Worm (Caenorhabditis elegans) whole organism, L4 larva: ENCODE measurements around the gene Y69E1A.4.
A peak's percentile ranks its signal among the peaks of the same experiment; 100 is the strongest.

Experiments
- F10B5.3 ChIP-seq: sonication (generic microtip); optimal IDR thresholded peaks from 2 replicates; lab custom pipeline; 2016; ENCODE audit warnings: mild to moderate bottlenecking, missing genetic modification characterization, missing compliant biosample characterization
- F26F4.8 ChIP-seq: fragments of 200-800 bp; sonication (Bioruptor generic); conservative IDR thresholded peaks from 2 replicates; pipeline ENCODE4 v1.3.6; 2022; ENCODE audit warnings: missing genetic modification characterization, missing compliant biosample characterization
- F37D6.2 ChIP-seq: sonication (generic microtip); optimal IDR thresholded peaks from 2 replicates; lab custom pipeline; 2016; ENCODE audit warnings: mild to moderate bottlenecking, missing genetic modification characterization, missing compliant biosample characterization
- F49E8.2 ChIP-seq: sonication (generic microtip); optimal IDR thresholded peaks from 2 replicates; lab custom pipeline; 2016; ENCODE audit warnings: missing compliant biosample characterization, mild to moderate bottlenecking, missing genetic modification characterization, borderline replicate concordance
- R02D3.7 ChIP-seq: fragments of 150-350 bp; sonication (generic microtip); optimal IDR thresholded peaks from 3 replicates; lab custom pipeline; 2014; ENCODE audit warnings: missing biosample characterization, missing genetic modification characterization
- T26A8.4 ChIP-seq: fragments of 200-800 bp; sonication (Bioruptor generic); IDR thresholded peaks from 2 replicates; pipeline ENCODE4 v1.3.6; 2022; ENCODE audit warnings: missing genetic modification characterization, missing compliant biosample characterization
- Y105C5A.15 ChIP-seq: fragments of 200-800 bp; sonication (Bioruptor generic); IDR thresholded peaks from 2 replicates; pipeline ENCODE4 v1.3.6; 2022; ENCODE audit warnings: missing genetic modification characterization, missing compliant biosample characterization
- aha-1 ChIP-seq: fragments of 150-350 bp; peaks from one replicate; lab custom pipeline; 2014; ENCODE audit warnings: missing biosample characterization, missing genetic modification characterization
- arid-1 ChIP-seq: fragments of 200-800 bp; sonication (Bioruptor generic); conservative IDR thresholded peaks from 2 replicates; pipeline ENCODE4 v1.3.6; 2022; ENCODE audit warnings: missing genetic modification reagents, missing genetic modification characterization, missing compliant biosample characterization
- ceh-28 ChIP-seq: fragments of 150-350 bp; optimal IDR thresholded peaks from 2 replicates; lab custom pipeline; 2014; ENCODE audit warnings: missing biosample characterization, missing genetic modification reagents, missing genetic modification characterization
- ceh-32 ChIP-seq: sonication (generic microtip); optimal IDR thresholded peaks from 2 replicates; lab custom pipeline; 2016; ENCODE audit warnings: mild to moderate bottlenecking, missing genetic modification characterization, missing compliant biosample characterization; ENCODE audit not compliant: poor library complexity
- ceh-82 ChIP-seq: sonication (generic microtip); optimal IDR thresholded peaks from 2 replicates; lab custom pipeline; 2017; ENCODE audit warnings: missing biosample characterization, missing genetic modification characterization
- cey-2 ChIP-seq: sonication (generic microtip); optimal IDR thresholded peaks from 3 replicates; lab custom pipeline; 2017; ENCODE audit warnings: missing genetic modification characterization, mild to moderate bottlenecking, missing compliant biosample characterization, antibody characterized with exemption, borderline replicate concordance; ENCODE audit not compliant: insufficient read depth
- daf-12 ChIP-seq: fragments of 150-350 bp; optimal IDR thresholded peaks from 2 replicates; lab custom pipeline; 2014; ENCODE audit warnings: missing biosample characterization, missing genetic modification reagents, missing genetic modification characterization
- daf-16 ChIP-seq, 3 experiments: sonication (generic microtip); optimal IDR thresholded peaks; 2 replicates each; lab custom pipeline; 2016 to 2017; ENCODE audit warnings: missing genetic modification characterization in 3 of 3, missing genetic modification reagents in 3 of 3, mild to moderate bottlenecking in 2 of 3, missing compliant biosample characterization in 2 of 3, missing biosample characterization in 1 of 3, moderate library complexity in 1 of 3
- dmd-8 ChIP-seq: fragments of 200-800 bp; sonication (Bioruptor generic); IDR thresholded peaks from 2 replicates; pipeline ENCODE4 v1.3.6; 2022; ENCODE audit warnings: missing genetic modification characterization, missing compliant biosample characterization
- dpl-1 ChIP-seq: fragments of 150-350 bp; optimal IDR thresholded peaks from 2 replicates; lab custom pipeline; 2014; ENCODE audit warnings: missing biosample characterization, missing genetic modification reagents, missing genetic modification characterization
- duxl-1 ChIP-seq: sonication (generic microtip); optimal IDR thresholded peaks from 2 replicates; lab custom pipeline; 2016; ENCODE audit warnings: mild to moderate bottlenecking, missing genetic modification characterization, moderate library complexity, missing compliant biosample characterization; ENCODE audit not compliant: poor library complexity
- egl-27 ChIP-seq: sonication (generic microtip); optimal IDR thresholded peaks from 3 replicates; lab custom pipeline; 2017; ENCODE audit warnings: missing biosample characterization, missing genetic modification reagents, missing genetic modification characterization
- fkh-10 ChIP-seq: fragments of 150-350 bp; optimal IDR thresholded peaks from 2 replicates; lab custom pipeline; 2014; ENCODE audit warnings: missing biosample characterization, missing genetic modification reagents, missing genetic modification characterization
- hmg-1.1 ChIP-seq: fragments of 200-800 bp; sonication (Bioruptor generic); IDR thresholded peaks from 2 replicates; pipeline ENCODE4 v1.3.6; 2022; ENCODE audit warnings: missing genetic modification reagents, missing genetic modification characterization, missing compliant biosample characterization
- jun-1 ChIP-seq: fragments of 150-350 bp; optimal IDR thresholded peaks from 2 replicates; lab custom pipeline; 2014; ENCODE audit warnings: missing biosample characterization, missing genetic modification reagents, missing genetic modification characterization
- lim-7 ChIP-seq: fragments of 200-800 bp; sonication (Bioruptor generic); IDR thresholded peaks from 2 replicates; pipeline ENCODE4 v1.3.6; 2022; ENCODE audit warnings: missing genetic modification characterization, missing compliant biosample characterization
- lin-13 ChIP-seq: fragments of 150-350 bp; optimal IDR thresholded peaks from 2 replicates; lab custom pipeline; 2014; ENCODE audit warnings: missing biosample characterization, missing genetic modification reagents, missing genetic modification characterization
- lin-38 ChIP-seq: fragments of 200-800 bp; sonication (Bioruptor generic); IDR thresholded peaks from 2 replicates; pipeline ENCODE4 v1.3.6; 2022; ENCODE audit warnings: missing genetic modification reagents, missing genetic modification characterization, missing compliant biosample characterization
- lin-39 ChIP-seq: fragments of 150-350 bp; optimal IDR thresholded peaks from 2 replicates; lab custom pipeline; 2014; ENCODE audit warnings: missing biosample characterization, missing genetic modification reagents, missing genetic modification characterization
- lsy-2 ChIP-seq, 2 experiments: fragments of 150-350 bp in 1 of 2; sonication (generic microtip) in 1 of 2; optimal IDR thresholded peaks; 2 replicates each; lab custom pipeline; 2014 to 2017; ENCODE audit warnings: missing biosample characterization in 2 of 2, missing genetic modification characterization in 2 of 2
- madf-5 ChIP-seq, 2 experiments: fragments of 200-800 bp; sonication (Bioruptor generic); IDR thresholded peaks; 2 replicates each; pipeline ENCODE4 v1.3.6; 2022; ENCODE audit warnings: missing compliant biosample characterization in 2 of 2, missing genetic modification characterization in 2 of 2
- mep-1 ChIP-seq: fragments of 150-350 bp; sonication (generic microtip); optimal IDR thresholded peaks from 3 replicates; lab custom pipeline; 2014; ENCODE audit warnings: missing biosample characterization, missing genetic modification characterization
- mes-2 ChIP-seq: sonication (generic microtip); optimal IDR thresholded peaks from 2 replicates; lab custom pipeline; 2016; ENCODE audit warnings: missing genotype, mild to moderate bottlenecking, missing genetic modification characterization, missing compliant biosample characterization; ENCODE audit not compliant: poor library complexity, severe bottlenecking
- mxl-2 ChIP-seq: fragments of 200-800 bp; sonication (Bioruptor generic); conservative IDR thresholded peaks from 2 replicates; pipeline ENCODE4 v1.3.6; 2022; ENCODE audit warnings: missing genetic modification reagents, missing genetic modification characterization, missing compliant biosample characterization
- mxl-3 ChIP-seq: fragments of 200-800 bp; sonication (Bioruptor generic); optimal IDR thresholded peaks from 2 replicates; lab custom pipeline; 2018; ENCODE audit warnings: mild to moderate bottlenecking, missing genetic modification characterization, missing compliant biosample characterization
- nhr-11 ChIP-seq: fragments of 150-350 bp; optimal IDR thresholded peaks from 2 replicates; lab custom pipeline; 2014; ENCODE audit warnings: missing biosample characterization, missing genetic modification characterization
- nhr-237 ChIP-seq: sonication (generic microtip); optimal IDR thresholded peaks from 2 replicates; lab custom pipeline; 2017; ENCODE audit warnings: missing biosample characterization, missing genetic modification characterization
- nhr-48 ChIP-seq: sonication (generic microtip); optimal IDR thresholded peaks from 2 replicates; lab custom pipeline; 2016; ENCODE audit warnings: mild to moderate bottlenecking, missing genetic modification characterization, missing compliant biosample characterization
- nhr-76 ChIP-seq: fragments of 150-350 bp; optimal IDR thresholded peaks from 2 replicates; lab custom pipeline; 2014; ENCODE audit warnings: missing biosample characterization, missing genetic modification characterization
- pha-4 ChIP-seq, 2 experiments: fragments of 150-350 bp in 1 of 2; fragments of 200-800 bp in 1 of 2; sonication (Bioruptor generic) in 1 of 2; IDR thresholded peaks in 1 of 2; optimal IDR thresholded peaks in 1 of 2; 2 replicates each; pipeline versions ENCODE4 v1.3.6 to Lab custom; 2014 to 2022; ENCODE audit warnings: missing genetic modification characterization in 2 of 2, missing genetic modification reagents in 2 of 2, missing biosample characterization in 1 of 2, missing compliant biosample characterization in 1 of 2
- pqm-1 ChIP-seq: sonication (generic microtip); optimal IDR thresholded peaks from 2 replicates; lab custom pipeline; 2017; ENCODE audit warnings: missing biosample characterization, missing genetic modification characterization
- rbr-2 ChIP-seq: sonication (generic microtip); optimal IDR thresholded peaks from 2 replicates; lab custom pipeline; 2016; ENCODE audit warnings: missing genotype, missing genetic modification characterization, missing compliant biosample characterization
- spr-1 ChIP-seq: sonication (generic microtip); optimal IDR thresholded peaks from 2 replicates; lab custom pipeline; 2016; ENCODE audit warnings: mild to moderate bottlenecking, missing genetic modification characterization, missing compliant biosample characterization
- tag-97 ChIP-seq: fragments of 200-800 bp; sonication (Bioruptor generic); IDR thresholded peaks from 2 replicates; pipeline ENCODE4 v1.3.6; 2022; ENCODE audit warnings: missing genetic modification characterization, missing compliant biosample characterization
- unc-130 ChIP-seq: sonication (generic microtip); optimal IDR thresholded peaks from 2 replicates; lab custom pipeline; 2016; ENCODE audit warnings: missing genetic modification reagents, missing genetic modification characterization, missing compliant biosample characterization
- vab-7 ChIP-seq: fragments of 200-800 bp; sonication (Bioruptor generic); IDR thresholded peaks from 2 replicates; pipeline ENCODE4 v1.3.6; 2022; ENCODE audit warnings: missing genetic modification reagents, missing genetic modification characterization, missing compliant biosample characterization
- zag-1 ChIP-seq: fragments of 150-350 bp; optimal IDR thresholded peaks from 2 replicates; lab custom pipeline; 2014; ENCODE audit warnings: missing biosample characterization, missing genetic modification characterization
- zfp-2 ChIP-seq: sonication (generic microtip); optimal IDR thresholded peaks from 2 replicates; lab custom pipeline; 2016; ENCODE audit warnings: mild to moderate bottlenecking, missing genetic modification characterization, missing compliant biosample characterization
- zip-11 ChIP-seq: fragments of 200-800 bp; sonication (Bioruptor generic); IDR thresholded peaks from 2 replicates; pipeline ENCODE4 v1.3.6; 2022; ENCODE audit warnings: missing genetic modification characterization, missing compliant biosample characterization
- zip-2 ChIP-seq: fragments of 150-350 bp; optimal IDR thresholded peaks from 2 replicates; lab custom pipeline; 2014; ENCODE audit warnings: missing biosample characterization, missing genetic modification characterization
- ztf-11 ChIP-seq: fragments of 150-350 bp; optimal IDR thresholded peaks from 2 replicates; lab custom pipeline; 2014; ENCODE audit warnings: missing biosample characterization, missing genetic modification characterization
- ztf-7 ChIP-seq: fragments of 150-350 bp; optimal IDR thresholded peaks from 2 replicates; lab custom pipeline; 2014; ENCODE audit warnings: missing biosample characterization, missing genetic modification characterization

The Y69E1A.4 gene

DNA sequence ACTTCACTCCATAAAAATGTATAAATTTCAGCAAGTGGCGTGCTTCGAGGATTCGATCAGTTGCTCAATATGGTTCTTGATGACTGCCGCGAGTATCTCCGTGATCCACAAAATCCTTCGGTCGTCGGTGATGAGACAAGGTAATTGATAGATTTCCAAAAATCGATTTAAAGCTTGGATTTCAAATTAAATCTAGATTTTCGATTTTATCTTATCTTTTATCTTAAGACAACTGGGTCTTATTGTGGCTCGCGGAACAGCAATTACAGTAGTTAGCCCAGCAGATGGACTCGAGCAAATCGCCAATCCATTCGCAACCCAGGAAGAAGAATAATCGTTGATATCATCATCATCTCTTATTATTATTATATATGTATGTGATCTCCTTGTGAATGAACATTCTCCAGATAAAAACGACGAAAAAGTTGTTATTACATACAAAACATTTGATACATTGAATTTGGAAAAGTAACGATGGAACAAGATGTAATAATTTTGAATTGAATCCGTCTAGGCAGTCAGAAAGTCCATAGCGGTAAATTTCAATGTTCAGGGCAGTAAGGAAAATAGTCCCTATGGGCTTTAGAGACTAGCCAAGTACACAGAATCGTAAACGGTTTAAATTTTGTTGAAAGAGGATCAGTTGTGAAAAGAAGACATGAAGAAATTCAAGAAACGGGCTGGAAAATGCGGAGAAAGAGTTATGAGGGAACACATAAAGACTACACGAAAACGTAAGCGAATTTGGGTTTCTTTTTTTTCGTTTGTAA, 21.1 kb upstream of the Y69E1A.4 start (continued):
- TF ChIP-seq dmd-8 (GFP tag; lab: Robert Waterston, UW) (no peak), aha-1 (tag; lab: Kevin White, UChicago) (peak; percentile 56), zag-1 (tag; lab: Kevin White, UChicago) (no peak), lin-38 (GFP tag; lab: Robert Waterston, UW) (peak; percentile 58), dpl-1 (no peak), spr-1 (tag; lab: Kevin White, UChicago) (peak; percentile 20), unc-130 (no peak), F10B5.3 (tag; lab: Kevin White, UChicago) (peak; percentile 32), mxl-3 (peak; percentile 18), ceh-82 (tag; lab: Kevin White, UChicago) (no peak), ztf-7 (no peak), lin-39 (tag; lab: Kevin White, UChicago) (no peak), vab-7 (GFP tag; lab: Robert Waterston, UW) (peak; percentile 18; the same call in 1 of the 2 replicates), egl-27 (tag; lab: Kevin White, UChicago) (no peak), zip-2 (tag; lab: Kevin White, UChicago) (no peak), hmg-1.1 (GFP tag; lab: Robert Waterston, UW) (peak; percentile 52; the same call in 1 of the 2 replicates), cey-2 (no peak), daf-16 (GFP tag; optimal IDR thresholded peaks at IDR 0.05; lab: Kevin White, UChicago) (no peak), daf-16 (tag; optimal IDR thresholded peaks at IDR 0.05; lab: Kevin White, UChicago) (peak; percentile 30), ceh-28 (tag; lab: Kevin White, UChicago) (no peak), pha-4 (GFP tag; IDR thresholded peaks at IDR 0.05; lab: Robert Waterston, UW) (peak; percentile 66; the same call in 1 of the 2 replicates), pha-4 (tag; optimal IDR thresholded peaks at IDR 0.05; lab: Kevin White, UChicago) (no peak), tag-97 (GFP tag; lab: Robert Waterston, UW) (no peak), nhr-11 (tag; lab: Kevin White, UChicago) (no peak), duxl-1 (peak; percentile 2), zfp-2 (tag; lab: Kevin White, UChicago) (no peak), F49E8.2 (tag; lab: Kevin White, UChicago) (no peak), lin-13 (GFP tag; lab: Kevin White, UChicago) (no peak), lsy-2 (tag; optimal IDR thresholded peaks at IDR 0.05; lab: Kevin White, UChicago) (peak; percentile 2 to 66), Y105C5A.15 (no peak), daf-12 (tag; lab: Kevin White, UChicago) (no peak), ceh-32 (tag; lab: Kevin White, UChicago) (no peak), lim-7 (peak; percentile 14; the same call in 1 of the 2 replicates), F26F4.8 (GFP tag; lab: Robert Waterston, UW) (no peak), nhr-76 (tag; lab: Kevin White, UChicago) (no peak), F37D6.2 (tag; lab: Kevin White, UChicago) (no peak), R02D3.7 (tag; lab: Kevin White, UChicago) (no peak), madf-5 (GFP tag; IDR thresholded peaks at IDR 0.05; lab: Robert Waterston, UW) (no peak), jun-1 (tag; lab: Kevin White, UChicago) (no peak), pqm-1 (tag; lab: Kevin White, UChicago) (no peak), fkh-10 (GFP tag; lab: Kevin White, UChicago) (no peak), T26A8.4 (peak; percentile 75), zip-11 (GFP tag; lab: Robert Waterston, UW) (no peak), ztf-11 (tag; lab: Kevin White, UChicago) (no peak), arid-1 (GFP tag; lab: Robert Waterston, UW) (peak; percentile 44; the same call in 1 of the 2 replicates), rbr-2 (tag; lab: Kevin White, UChicago) (no peak), nhr-237 (tag; lab: Kevin White, UChicago) (no peak), mxl-2 (GFP tag; lab: Robert Waterston, UW) (no peak), mep-1 (tag; lab: Kevin White, UChicago) (peak; percentile 60), mes-2 (peak; percentile 25), nhr-48 (peak; percentile 49)
